Worm (Caenorhabditis elegans): ENCODE data around the gene ztf-22.

Gene ztf-22

DNA sequence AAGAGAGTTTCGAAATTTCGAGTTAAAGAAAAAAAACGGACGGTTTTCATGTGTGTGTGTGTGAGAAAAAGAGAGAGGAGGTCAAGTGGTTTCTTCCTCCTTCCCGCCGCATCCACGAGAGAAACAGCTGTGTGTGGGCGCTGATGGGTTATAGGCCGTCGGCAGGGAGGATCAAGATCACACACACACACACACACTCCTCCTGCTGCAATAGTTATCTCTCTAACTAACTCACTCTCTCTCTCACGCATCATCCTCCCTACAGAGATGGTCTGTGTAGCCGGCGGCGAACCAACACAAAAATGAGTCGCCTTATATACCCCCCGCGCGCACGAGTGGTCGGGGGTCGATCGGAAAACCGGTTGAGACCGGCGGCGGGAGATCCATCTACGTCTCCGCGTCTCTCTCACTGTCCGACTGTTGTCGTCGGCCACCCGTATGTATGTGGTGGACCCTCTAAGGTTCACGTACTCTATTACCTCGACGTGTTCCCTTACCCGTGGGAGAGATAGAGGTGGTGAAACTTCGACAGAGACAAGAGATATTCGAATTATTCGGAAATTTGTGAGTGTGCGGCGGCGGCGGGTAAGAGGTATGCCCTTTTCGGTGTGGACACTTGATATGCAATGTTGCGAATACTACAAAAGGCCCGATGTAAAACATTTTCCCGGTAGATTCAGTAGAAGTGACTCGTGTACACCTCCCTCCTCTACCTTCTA is 5.9 kb upstream of the ztf-22 start:
- TF ChIP-seq unc-62 (GFP tag; optimal IDR thresholded peaks at IDR 0.05) (no peak), alr-1 (tag; optimal IDR thresholded peaks at IDR 0.05) (no peak), nhr-21 (tag; optimal IDR thresholded peaks at IDR 0.05) (peak; percentile 91), nhr-129 (tag; optimal IDR thresholded peaks at IDR 0.05) (peak; percentile 60), blmp-1 (tag; optimal IDR thresholded peaks at IDR 0.05; ENCODE audit: insufficient read depth) (peak; percentile 84), skn-1 (tag; optimal IDR thresholded peaks at IDR 0.05) (no peak), R02D3.7 (tag; optimal IDR thresholded peaks at IDR 0.05) (no peak), nhr-6 (tag; optimal IDR thresholded peaks at IDR 0.05) (peak; percentile 40), lsy-2 (tag; optimal IDR thresholded peaks at IDR 0.05) (peak; percentile 3 to 60), lin-11 (tag; optimal IDR thresholded peaks at IDR 0.05) (no peak), Y55F3AM.14 (GFP tag; optimal IDR thresholded peaks at IDR 0.05) (peak; percentile 69), F13H6.1 (tag; optimal IDR thresholded peaks at IDR 0.05) (peak; percentile 76), egl-27 (tag; optimal IDR thresholded peaks at IDR 0.05) (peak; percentile 74), nhr-25 (tag; optimal IDR thresholded peaks at IDR 0.05) (peak; percentile 94), ztf-4 (tag; optimal IDR thresholded peaks at IDR 0.05) (peak; percentile 34), sem-4 (tag; optimal IDR thresholded peaks at IDR 0.05) (peak; percentile 66), aly-2 (tag; optimal IDR thresholded peaks at IDR 0.05) (no peak), zag-1 (tag; optimal IDR thresholded peaks at IDR 0.05) (no peak), ztf-1 (GFP tag; conservative IDR thresholded peaks at IDR 0.05) (no peak), nhr-237 (tag; optimal IDR thresholded peaks at IDR 0.05) (no peak), snpc-4 (tag; optimal IDR thresholded peaks at IDR 0.05) (peak; percentile 18), crh-2 (tag; optimal IDR thresholded peaks at IDR 0.05) (no peak), mbf-1 (tag; optimal IDR thresholded peaks at IDR 0.05) (no peak), sma-3 (GFP tag; optimal IDR thresholded peaks at IDR 0.05) (peak; percentile 92), dmd-4 (tag; optimal IDR thresholded peaks at IDR 0.05) (no peak), fos-1 (tag; optimal IDR thresholded peaks at IDR 0.05) (peak; percentile 19), mdl-1 (tag; optimal IDR thresholded peaks at IDR 0.05) (peak; percentile 62 to 72), nhr-12 (tag; optimal IDR thresholded peaks at IDR 0.05) (no peak), sma-9 (GFP tag; optimal IDR thresholded peaks at IDR 0.05) (peak; percentile 81), sma-9 (tag; optimal IDR thresholded peaks at IDR 0.05) (peak; percentile 6), nhr-23 (tag; optimal IDR thresholded peaks at IDR 0.05) (peak; percentile 27), ama-1 (optimal IDR thresholded peaks at IDR 0.05) (peak; percentile 81), ceh-16 (tag; optimal IDR thresholded peaks at IDR 0.05) (peak; percentile 88), C34F6.9 (tag; optimal IDR thresholded peaks at IDR 0.05) (peak; percentile 32), lin-39 (tag; optimal IDR thresholded peaks at IDR 0.05) (no peak), ztf-11 (tag; optimal IDR thresholded peaks at IDR 0.05) (no peak), gmeb-1 (tag; optimal IDR thresholded peaks at IDR 0.05) (peak; percentile 48)

DNA sequence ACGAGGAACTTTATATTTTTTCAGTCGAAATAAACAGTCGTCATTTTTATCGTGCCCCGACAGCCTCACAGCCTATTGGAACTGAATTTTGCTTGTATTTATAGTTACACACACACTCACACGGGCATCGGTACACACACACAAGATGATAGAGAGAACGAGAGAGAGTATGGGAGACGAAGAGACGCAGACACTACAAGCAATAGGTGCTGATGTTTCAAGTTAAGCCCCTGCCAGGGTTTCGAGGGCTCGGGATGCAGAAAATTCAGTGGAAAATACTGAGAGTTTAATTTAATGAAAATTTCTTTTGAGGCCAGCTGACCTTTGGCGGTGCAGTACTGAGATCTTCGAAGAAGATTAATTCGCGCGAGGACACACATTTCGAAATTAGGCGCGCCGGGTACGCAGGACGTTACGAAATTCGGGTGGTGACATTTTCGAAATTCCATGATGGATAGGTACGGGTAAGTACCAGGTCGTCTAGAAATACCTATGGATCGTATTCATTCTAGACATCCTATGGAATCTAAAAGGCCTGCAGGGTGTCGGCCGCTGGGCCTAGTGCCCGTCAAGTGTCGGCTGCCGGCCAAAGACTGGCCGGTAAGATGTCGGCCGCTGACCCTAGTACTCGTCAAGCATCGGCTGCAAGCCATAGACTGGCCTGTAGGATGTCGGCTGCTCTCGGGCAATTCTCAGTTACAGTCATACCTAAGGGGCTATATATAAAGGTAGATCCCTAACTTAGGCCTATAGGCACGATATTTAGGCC is 5.1 kb upstream of the ztf-22 start:
- peak; percentile 7 for TF ChIP-seq unc-55 (GFP tag; optimal IDR thresholded peaks at IDR 0.05)
- TF ChIP-seq elt-3 (tag; optimal IDR thresholded peaks at IDR 0.05): no peak
- no peak for TF ChIP-seq nhr-77 (tag; optimal IDR thresholded peaks at IDR 0.05)
- TF ChIP-seq ama-1 (optimal IDR thresholded peaks at IDR 0.05): peak; percentile 33
- TF ChIP-seq snpc-4 (tag; optimal IDR thresholded peaks at IDR 0.05): peak; percentile 41
- TF ChIP-seq dmd-4 (tag; optimal IDR thresholded peaks at IDR 0.05): no peak
- no peak for TF ChIP-seq ztf-11 (tag; optimal IDR thresholded peaks at IDR 0.05)
- no peak for TF ChIP-seq nhr-11 (tag; optimal IDR thresholded peaks at IDR 0.05)
- TF ChIP-seq nhr-10 (tag; optimal IDR thresholded peaks at IDR 0.05): no peak
- TF ChIP-seq peb-1 (tag; optimal IDR thresholded peaks at IDR 0.05): no peak
- TF ChIP-seq ceh-16 (tag; optimal IDR thresholded peaks at IDR 0.05): peak; percentile 46
- no peak for TF ChIP-seq nhr-21 (tag; optimal IDR thresholded peaks at IDR 0.05)
- TF ChIP-seq nhr-6 (tag; optimal IDR thresholded peaks at IDR 0.05): no peak
- TF ChIP-seq F13H6.1 (tag; optimal IDR thresholded peaks at IDR 0.05): peak; percentile 35
- TF ChIP-seq R02D3.7 (tag; optimal IDR thresholded peaks at IDR 0.05): no peak
- TF ChIP-seq ztf-1 (GFP tag; conservative IDR thresholded peaks at IDR 0.05): no peak
- TF ChIP-seq nhr-25 (tag; optimal IDR thresholded peaks at IDR 0.05): peak; percentile 47
- TF ChIP-seq sma-9 (GFP tag; optimal IDR thresholded peaks at IDR 0.05): peak; percentile 25
- TF ChIP-seq sma-9 (tag; optimal IDR thresholded peaks at IDR 0.05): no peak
- no peak for TF ChIP-seq egl-27 (tag; optimal IDR thresholded peaks at IDR 0.05)
- TF ChIP-seq unc-62 (GFP tag; optimal IDR thresholded peaks at IDR 0.05): no peak
- no peak for TF ChIP-seq unc-39 (tag; optimal IDR thresholded peaks at IDR 0.05)
- TF ChIP-seq nhr-23 (tag; optimal IDR thresholded peaks at IDR 0.05): no peak
- TF ChIP-seq alr-1 (tag; optimal IDR thresholded peaks at IDR 0.05): no peak
- TF ChIP-seq nhr-129 (tag; optimal IDR thresholded peaks at IDR 0.05): peak; percentile 43
- TF ChIP-seq sma-3 (GFP tag; optimal IDR thresholded peaks at IDR 0.05): no peak
- TF ChIP-seq ztf-4 (tag; optimal IDR thresholded peaks at IDR 0.05): no peak
- peak; percentile 12 for TF ChIP-seq C34F6.9 (tag; optimal IDR thresholded peaks at IDR 0.05)
- TF ChIP-seq ceh-82 (tag; optimal IDR thresholded peaks at IDR 0.05): no peak
- TF ChIP-seq fos-1 (tag; optimal IDR thresholded peaks at IDR 0.05): no peak
- no peak for TF ChIP-seq mab-5 (tag; optimal IDR thresholded peaks at IDR 0.05)
- TF ChIP-seq gmeb-1 (tag; optimal IDR thresholded peaks at IDR 0.05): no peak
- no peak for TF ChIP-seq lin-39 (tag; optimal IDR thresholded peaks at IDR 0.05)
- TF ChIP-seq blmp-1 (tag; optimal IDR thresholded peaks at IDR 0.05; ENCODE audit: insufficient read depth): no peak

Measured in whole organism, L2 larva.